Fruit fly (Drosophila melanogaster): ENCODE results near the gene CG1965.

Gene CG1965

DNA sequence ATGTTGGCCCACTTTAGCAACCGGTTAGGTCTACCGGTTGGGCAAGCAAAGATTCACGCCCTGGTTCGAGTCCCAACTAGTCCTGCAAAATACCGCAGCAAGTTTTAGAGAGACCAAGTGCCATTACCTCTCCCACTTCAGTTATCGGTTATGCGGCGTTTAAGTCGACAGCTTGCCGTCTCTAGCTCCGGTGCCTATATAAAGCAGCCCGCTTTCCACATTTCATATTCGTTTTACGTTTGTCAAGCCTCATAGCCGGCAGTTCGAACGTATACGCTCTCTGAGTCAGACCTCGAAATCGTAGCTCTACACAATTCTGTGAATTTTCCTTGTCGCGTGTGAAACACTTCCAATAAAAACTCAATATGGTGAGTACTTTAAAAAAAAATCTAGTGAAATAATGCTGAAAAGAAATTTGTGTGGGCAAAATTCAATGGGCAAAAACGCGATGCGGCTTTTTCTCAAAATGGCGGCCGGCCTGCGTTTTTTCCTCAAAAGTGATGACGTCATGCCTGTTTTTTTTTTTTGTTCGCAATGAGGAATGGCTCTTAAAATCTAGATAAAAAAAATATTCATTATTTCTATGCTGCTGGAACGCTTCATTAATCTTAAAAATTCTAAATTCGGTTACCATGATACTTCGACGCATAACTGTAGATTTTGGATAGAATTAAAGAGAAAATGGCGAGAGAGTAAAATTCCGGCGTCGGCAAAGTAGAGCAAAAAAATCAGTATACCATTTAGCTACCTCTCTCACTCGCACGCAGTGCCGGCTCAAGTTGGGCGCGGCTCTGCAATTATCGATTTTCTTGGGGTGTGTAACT is 19.4 kb downstream of the CG1965 start, which contains the start of gene alphaTub84B:
Gene alphaTub84B, plus strand, starts transcription at position 223 of the 824 bp plus-strand sequence.
- peak; percentile 15 for TF ChIP-seq CG6792 (GFP tag; optimal IDR thresholded peaks at IDR 0.05)
- peak; percentile 74 for TF ChIP-seq CG6276 (GFP tag; optimal IDR thresholded peaks at IDR 0.05)
- TF ChIP-seq CG6808 (GFP tag; optimal IDR thresholded peaks at IDR 0.05): peak; percentile 59
- peak; percentile 68 for TF ChIP-seq CG3919 (GFP tag; optimal IDR thresholded peaks at IDR 0.05)
- TF ChIP-seq CG9139 (GFP tag; optimal IDR thresholded peaks at IDR 0.05): peak; percentile 56
- peak; percentile 63 to 64 for TF ChIP-seq ss (GFP tag; optimal IDR thresholded peaks at IDR 0.05)
- peak; percentile 33; the same call in 1 of the 3 replicates for TF ChIP-seq CG8119 (GFP tag; IDR thresholded peaks at IDR 0.05)
- TF ChIP-seq Smox (GFP tag; optimal IDR thresholded peaks at IDR 0.05): peak; percentile 14
- peak; percentile 76 for TF ChIP-seq Sox102F (GFP tag; optimal IDR thresholded peaks at IDR 0.05)
- peak; percentile 31; the same call in 1 of the 2 replicates for TF ChIP-seq CG15336 (GFP tag; IDR thresholded peaks at IDR 0.05)
- TF ChIP-seq fd59A (GFP tag; optimal IDR thresholded peaks at IDR 0.05): peak; percentile 21
- no peak for TF ChIP-seq acj6 (GFP tag; optimal IDR thresholded peaks at IDR 0.05)
- peak; percentile 32 for TF ChIP-seq Lpt (GFP tag; optimal IDR thresholded peaks at IDR 0.05)
- TF ChIP-seq Eip78C (GFP tag): peak; percentile 78
- no peak for TF ChIP-seq fkh (GFP tag; optimal IDR thresholded peaks at IDR 0.05)
- TF ChIP-seq CG16779 (tag; optimal IDR thresholded peaks at IDR 0.05): peak; percentile 24
- peak; percentile 24 for TF ChIP-seq CG7368 (GFP tag; optimal IDR thresholded peaks at IDR 0.05)
- peak; percentile 38 for TF ChIP-seq CG10669 (GFP tag; optimal IDR thresholded peaks at IDR 0.05)
- TF ChIP-seq CG8632 (GFP tag; optimal IDR thresholded peaks at IDR 0.05): no peak
- no peak for TF ChIP-seq CG11902 (GFP tag; optimal IDR thresholded peaks at IDR 0.05)
- TF ChIP-seq Ets21C (GFP tag; optimal IDR thresholded peaks at IDR 0.05): no peak
- TF ChIP-seq CG32006 (GFP tag; optimal IDR thresholded peaks at IDR 0.05): peak; percentile 8
- peak; percentile 3 for TF ChIP-seq achi (GFP tag; optimal IDR thresholded peaks at IDR 0.05)
- TF ChIP-seq CG34406 (GFP tag; optimal IDR thresholded peaks at IDR 0.05): no peak
- TF ChIP-seq net (GFP tag; optimal IDR thresholded peaks at IDR 0.05): peak; percentile 62
- no peak for TF ChIP-seq CG10631 (GFP tag; optimal IDR thresholded peaks at IDR 0.05)
- TF ChIP-seq esn (GFP tag; optimal IDR thresholded peaks at IDR 0.05): peak; percentile 76
- peak; percentile 8 for TF ChIP-seq Ets96B (tag; optimal IDR thresholded peaks at IDR 0.05)
- no peak for TF ChIP-seq CG4318 (GFP tag; optimal IDR thresholded peaks at IDR 0.05)
- TF ChIP-seq topi (GFP tag; optimal IDR thresholded peaks at IDR 0.05): peak; percentile 62
- TF ChIP-seq fd85E (GFP tag; optimal IDR thresholded peaks at IDR 0.05): peak; percentile 5
- no peak for TF ChIP-seq CG11294 (GFP tag; IDR thresholded peaks at IDR 0.05)
- peak; percentile 53 for TF ChIP-seq dsx (GFP tag; optimal IDR thresholded peaks at IDR 0.05; ENCODE audit: poor library complexity, severe bottlenecking)
- peak; percentile 68 for TF ChIP-seq Met (GFP tag; optimal IDR thresholded peaks at IDR 0.05)
- peak; percentile 21 for TF ChIP-seq Sox14 (GFP tag; optimal IDR thresholded peaks at IDR 0.05)
- TF ChIP-seq CG1621 (tag; optimal IDR thresholded peaks at IDR 0.05): peak; percentile 54
- TF ChIP-seq spab (GFP tag; optimal IDR thresholded peaks at IDR 0.05): peak; percentile 38
- TF ChIP-seq Eip93F (GFP tag; optimal IDR thresholded peaks at IDR 0.05): no peak
- peak; percentile 31 for TF ChIP-seq lz (GFP tag; optimal IDR thresholded peaks at IDR 0.05)
- peak; percentile 71; the same call in 2 of the 3 replicates for TF ChIP-seq CG6163 (GFP tag; IDR thresholded peaks at IDR 0.05)
- peak; percentile 12 for TF ChIP-seq Hr39 (GFP tag; optimal IDR thresholded peaks at IDR 0.05)
- peak; percentile 33 for TF ChIP-seq CG31627 (GFP tag; optimal IDR thresholded peaks at IDR 0.05)
- TF ChIP-seq salr (GFP tag; optimal IDR thresholded peaks at IDR 0.05): peak; percentile 1 to 14
- no peak for TF ChIP-seq Gug (GFP tag; IDR thresholded peaks at IDR 0.05)
- peak; percentile 46 for TF ChIP-seq pdm3 (GFP tag; optimal IDR thresholded peaks at IDR 0.05)
- no peak for TF ChIP-seq CG3032 (tag; optimal IDR thresholded peaks at IDR 0.05)
- no peak for TF ChIP-seq CG11762 (GFP tag; optimal IDR thresholded peaks at IDR 0.05; ENCODE audit: insufficient read depth)
- TF ChIP-seq svp (GFP tag): peak; percentile 79
- TF ChIP-seq OdsH (GFP tag; optimal IDR thresholded peaks at IDR 0.05): peak; percentile 1
- no peak for TF ChIP-seq Hr4 (GFP tag; optimal IDR thresholded peaks at IDR 0.05)

All from whole organism, prepupa.